Fruit fly (Drosophila melanogaster): ENCODE measurements around the gene CG32264.

DNA sequence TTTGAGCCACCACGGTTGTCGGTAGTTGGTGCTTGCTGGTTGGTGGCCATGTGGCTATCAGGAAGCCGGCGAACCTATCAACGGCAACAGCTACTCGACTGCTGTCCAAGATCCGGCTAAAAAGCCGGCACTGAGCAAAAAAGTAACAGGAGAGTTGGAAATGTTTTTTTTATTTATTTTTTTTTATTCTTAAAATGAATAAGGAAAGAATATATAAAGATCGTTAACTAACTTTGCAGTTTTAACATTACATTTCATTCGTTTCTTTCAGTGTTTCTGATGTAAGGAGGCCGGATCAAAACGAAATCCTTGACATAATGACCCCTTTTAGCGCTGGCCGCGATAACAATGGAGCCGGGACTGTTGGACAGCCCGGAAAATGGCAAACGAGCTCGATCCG is 122.3 kb downstream of the CG32264 start:
- TF ChIP-seq kah (GFP tag; optimal IDR thresholded peaks at IDR 0.05) (no peak), HLH3B (GFP tag; IDR thresholded peaks at IDR 0.05) (no peak), CG12299 (tag; optimal IDR thresholded peaks at IDR 0.05) (no peak), CG4328 (GFP tag; optimal IDR thresholded peaks at IDR 0.05) (no peak), CG13424 (tag; optimal IDR thresholded peaks at IDR 0.05) (no peak), CG18619 (GFP tag; optimal IDR thresholded peaks at IDR 0.05) (no peak), CG10209 (GFP tag; optimal IDR thresholded peaks at IDR 0.05) (no peak)
